Fruit fly (Drosophila melanogaster) whole organism, prepupa: ENCODE data around the gene CG42780.

Experiments
- Ets96B ChIP-seq: fragments of 200-800 bp; optimal IDR thresholded peaks from 2 replicates; lab custom pipeline; 2019; ENCODE audit warnings: missing biosample characterization, mild to moderate bottlenecking, missing genetic modification characterization, moderate library complexity
- Lpt ChIP-seq: fragments of 200-800 bp; sonication (Bioruptor generic); optimal IDR thresholded peaks from 3 replicates; lab custom pipeline; 2016; ENCODE audit warnings: missing biosample characterization, missing genetic modification characterization
- OdsH ChIP-seq: fragments of 200-800 bp; sonication (Bioruptor generic); optimal IDR thresholded peaks from 3 replicates; lab custom pipeline; 2016; ENCODE audit warnings: missing biosample characterization, missing genetic modification characterization
- Sox102F ChIP-seq: fragments of 200-800 bp; sonication (Bioruptor generic); optimal IDR thresholded peaks from 2 replicates; lab custom pipeline; 2016; ENCODE audit warnings: missing biosample characterization, mild to moderate bottlenecking, missing genetic modification characterization
- net ChIP-seq: fragments of 200-800 bp; sonication (Bioruptor generic); optimal IDR thresholded peaks from 3 replicates; lab custom pipeline; 2016; ENCODE audit warnings: missing biosample characterization, missing genetic modification characterization
- svp ChIP-seq: fragments of 200-800 bp; sonication (Bioruptor generic); peaks from one replicate; lab custom pipeline; 2016; ENCODE audit warnings: missing biosample characterization, missing genetic modification characterization

dm6 chrX:7342998-7343397, 11.0 kb upstream of the CG42780 start:
- TF ChIP-seq svp (GFP tag; lab: Kevin White, UChicago) = no peak
- TF ChIP-seq Ets96B (tag; lab: Kevin White, UChicago) = no peak
- no peak for TF ChIP-seq Sox102F (GFP tag; lab: Kevin White, UChicago)
- TF ChIP-seq Lpt (GFP tag; lab: Kevin White, UChicago) = no peak
- no peak for TF ChIP-seq net
- no peak for TF ChIP-seq OdsH (GFP tag; lab: Kevin White, UChicago)
